Worm (Caenorhabditis elegans) whole organism, L2 larva: Measurements from ENCODE around the gene nhr-67.
A peak's percentile ranks its signal among the peaks of the same experiment; 100 is the strongest.
"Not testable (repeated sequence)": the region's sequence is repeated elsewhere in the genome, so short reads cannot be mapped to it uniquely, and the experiment has no call there.

Experiments
- C34F6.9 ChIP-seq: fragments of 150-350 bp; optimal IDR thresholded peaks from 2 replicates; lab custom pipeline; 2014; ENCODE audit warnings: missing biosample characterization, missing genetic modification characterization
- F13H6.1 ChIP-seq: sonication (generic microtip); optimal IDR thresholded peaks from 2 replicates; lab custom pipeline; 2016; ENCODE audit warnings: missing genetic modification characterization, missing compliant biosample characterization
- R02D3.7 ChIP-seq: fragments of 150-350 bp; optimal IDR thresholded peaks from 2 replicates; lab custom pipeline; 2014; ENCODE audit warnings: missing biosample characterization, missing genetic modification characterization
- ZK546.5 ChIP-seq: sonication (generic microtip); optimal IDR thresholded peaks from 2 replicates; lab custom pipeline; 2017; ENCODE audit warnings: missing biosample characterization, missing genetic modification characterization
- alr-1 ChIP-seq: fragments of 150-350 bp; optimal IDR thresholded peaks from 2 replicates; lab custom pipeline; 2014; ENCODE audit warnings: missing biosample characterization, missing genetic modification characterization
- ama-1 ChIP-seq: fragments of 150-350 bp; optimal IDR thresholded peaks from 2 replicates; lab custom pipeline; 2018; ENCODE audit warnings: inconsistent platforms
- blmp-1 ChIP-seq: sonication (generic microtip); optimal IDR thresholded peaks from 2 replicates; lab custom pipeline; 2017; ENCODE audit warnings: missing genetic modification characterization, mild to moderate bottlenecking, missing compliant biosample characterization, antibody characterized with exemption, moderate library complexity; ENCODE audit not compliant: insufficient read depth
- crh-2 ChIP-seq: sonication (generic microtip); optimal IDR thresholded peaks from 2 replicates; lab custom pipeline; 2017; ENCODE audit warnings: missing biosample characterization, missing genetic modification characterization
- dmd-4 ChIP-seq: sonication (generic microtip); optimal IDR thresholded peaks from 2 replicates; lab custom pipeline; 2017; ENCODE audit warnings: missing biosample characterization, missing genetic modification characterization
- egl-27 ChIP-seq: sonication (generic microtip); optimal IDR thresholded peaks from 3 replicates; lab custom pipeline; 2017; ENCODE audit warnings: missing biosample characterization, missing genetic modification reagents, missing genetic modification characterization
- elt-1 ChIP-seq: fragments of 150-350 bp; optimal IDR thresholded peaks from 2 replicates; lab custom pipeline; 2014; ENCODE audit warnings: missing biosample characterization, missing genetic modification characterization
- fos-1 ChIP-seq: fragments of 150-350 bp; optimal IDR thresholded peaks from 2 replicates; lab custom pipeline; 2014; ENCODE audit warnings: missing biosample characterization, missing genetic modification characterization
- gmeb-1 ChIP-seq: fragments of 150-350 bp; optimal IDR thresholded peaks from 2 replicates; lab custom pipeline; 2014; ENCODE audit warnings: missing biosample characterization, missing genetic modification characterization
- lin-11 ChIP-seq: fragments of 150-350 bp; sonication (generic microtip); optimal IDR thresholded peaks from 2 replicates; lab custom pipeline; 2014; ENCODE audit warnings: missing biosample characterization, missing genetic modification characterization, inconsistent platforms, mixed read lengths
- lin-13 ChIP-seq: fragments of 150-350 bp; optimal IDR thresholded peaks from 2 replicates; lab custom pipeline; 2014; ENCODE audit warnings: missing biosample characterization, missing genetic modification reagents, missing genetic modification characterization
- lin-39 ChIP-seq: fragments of 150-350 bp; optimal IDR thresholded peaks from 2 replicates; lab custom pipeline; 2014; ENCODE audit warnings: missing biosample characterization, missing genetic modification reagents, missing genetic modification characterization
- lsy-2 ChIP-seq, 2 experiments: fragments of 150-350 bp in 1 of 2; sonication (generic microtip) in 1 of 2; optimal IDR thresholded peaks; 2 replicates each; lab custom pipeline; 2014 to 2017; ENCODE audit warnings: missing biosample characterization in 2 of 2, missing genetic modification characterization in 2 of 2
- mab-5 ChIP-seq: fragments of 150-350 bp; optimal IDR thresholded peaks from 2 replicates; lab custom pipeline; 2014; ENCODE audit warnings: missing biosample characterization, missing genetic modification characterization
- mbf-1 ChIP-seq: sonication (generic microtip); optimal IDR thresholded peaks from 2 replicates; lab custom pipeline; 2017; ENCODE audit warnings: missing biosample characterization, missing genetic modification characterization
- mdl-1 ChIP-seq, 2 experiments: fragments of 150-350 bp in 1 of 2; sonication (generic microtip) in 1 of 2; optimal IDR thresholded peaks; 2 replicates each; lab custom pipeline; 2017; ENCODE audit warnings: missing biosample characterization in 2 of 2, missing genetic modification characterization in 2 of 2
- nhr-10 ChIP-seq: sonication (generic microtip); optimal IDR thresholded peaks from 2 replicates; lab custom pipeline; 2017; ENCODE audit warnings: missing biosample characterization, missing genetic modification characterization
- nhr-12 ChIP-seq: fragments of 150-350 bp; optimal IDR thresholded peaks from 2 replicates; lab custom pipeline; 2014; ENCODE audit warnings: missing biosample characterization, missing genetic modification characterization
- nhr-129 ChIP-seq: fragments of 150-350 bp; optimal IDR thresholded peaks from 2 replicates; lab custom pipeline; 2014; ENCODE audit warnings: missing biosample characterization, missing genetic modification characterization
- nhr-21 ChIP-seq: fragments of 150-350 bp; optimal IDR thresholded peaks from 2 replicates; lab custom pipeline; 2014; ENCODE audit warnings: missing biosample characterization, missing genetic modification characterization
- nhr-23 ChIP-seq: fragments of 150-350 bp; optimal IDR thresholded peaks from 2 replicates; lab custom pipeline; 2014; ENCODE audit warnings: missing biosample characterization, missing genetic modification reagents, missing genetic modification characterization
- nhr-237 ChIP-seq: fragments of 150-350 bp; optimal IDR thresholded peaks from 2 replicates; lab custom pipeline; 2014; ENCODE audit warnings: missing biosample characterization, missing genetic modification characterization
- nhr-25 ChIP-seq: fragments of 150-350 bp; sonication (generic microtip); optimal IDR thresholded peaks from 3 replicates; lab custom pipeline; 2014; ENCODE audit warnings: missing biosample characterization, missing genetic modification characterization
- nhr-6 ChIP-seq: fragments of 150-350 bp; optimal IDR thresholded peaks from 2 replicates; lab custom pipeline; 2014; ENCODE audit warnings: missing biosample characterization, missing genetic modification characterization
- nhr-77 ChIP-seq: fragments of 150-350 bp; optimal IDR thresholded peaks from 2 replicates; lab custom pipeline; 2014; ENCODE audit warnings: missing biosample characterization, missing genetic modification characterization
- sem-4 ChIP-seq: fragments of 150-350 bp; optimal IDR thresholded peaks from 2 replicates; lab custom pipeline; 2014; ENCODE audit warnings: missing biosample characterization, missing genetic modification reagents, missing genetic modification characterization
- sma-3 ChIP-seq: sonication (generic microtip); optimal IDR thresholded peaks from 2 replicates; lab custom pipeline; 2016; ENCODE audit warnings: missing genetic modification reagents, missing genetic modification characterization, missing compliant biosample characterization
- sma-9 ChIP-seq, 2 experiments: fragments of 150-350 bp in 1 of 2; sonication (generic microtip) in 1 of 2; optimal IDR thresholded peaks; 2 replicates each; lab custom pipeline; 2014 to 2016; ENCODE audit warnings: missing genetic modification characterization in 2 of 2, mild to moderate bottlenecking in 1 of 2, missing biosample characterization in 1 of 2, missing compliant biosample characterization in 1 of 2, missing genetic modification reagents in 1 of 2, moderate library complexity in 1 of 2
- snpc-4 ChIP-seq: fragments of 150-350 bp; optimal IDR thresholded peaks from 2 replicates; lab custom pipeline; 2014; ENCODE audit warnings: missing biosample characterization, missing genetic modification characterization
- unc-55 ChIP-seq: fragments of 150-350 bp; sonication (generic microtip); optimal IDR thresholded peaks from 3 replicates; lab custom pipeline; 2014; ENCODE audit warnings: missing biosample characterization, missing genetic modification reagents, missing genetic modification characterization
- unc-62 ChIP-seq: fragments of 150-350 bp; optimal IDR thresholded peaks from 2 replicates; lab custom pipeline; 2014; ENCODE audit warnings: missing biosample characterization, missing genetic modification reagents, missing genetic modification characterization
- zag-1 ChIP-seq: fragments of 150-350 bp; optimal IDR thresholded peaks from 2 replicates; lab custom pipeline; 2014; ENCODE audit warnings: missing biosample characterization, missing genetic modification characterization
- ztf-11 ChIP-seq: sonication (generic microtip); optimal IDR thresholded peaks from 2 replicates; lab custom pipeline; 2017; ENCODE audit warnings: missing biosample characterization, missing genetic modification characterization

nhr-67 gene

DNA sequence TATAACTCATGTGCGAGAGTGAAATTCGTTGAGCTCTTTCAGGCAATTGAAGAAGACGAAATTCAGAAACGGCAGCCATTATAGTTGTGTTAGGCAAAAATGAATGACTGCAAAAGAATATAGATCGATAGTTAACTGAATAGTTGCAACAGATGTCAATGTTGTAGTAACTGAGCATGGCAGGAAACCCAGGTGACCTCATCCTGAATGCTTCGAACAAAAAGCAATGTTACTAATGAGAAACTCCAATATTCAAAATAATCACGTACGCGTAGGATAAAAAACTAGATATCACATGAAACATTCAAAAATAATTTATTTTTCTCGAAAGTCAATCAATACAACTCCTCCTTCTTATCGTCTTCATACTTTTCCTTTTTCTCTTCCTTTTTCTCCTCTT, 7.1 kb upstream of the nhr-67 start, which contains the start of gene fbxb-9:
Gene fbxb-9, minus strand, starts transcription at position 101 of the 400 bp plus-strand sequence.
- TF ChIP-seq mdl-1 (tag; optimal IDR thresholded peaks at IDR 0.05; lab: Kevin White, UChicago): no peak
- TF ChIP-seq gmeb-1 (tag; lab: Kevin White, UChicago): no peak
- TF ChIP-seq blmp-1 (tag; lab: Kevin White, UChicago): no peak
- TF ChIP-seq nhr-23 (tag; lab: Kevin White, UChicago): no peak

DNA sequence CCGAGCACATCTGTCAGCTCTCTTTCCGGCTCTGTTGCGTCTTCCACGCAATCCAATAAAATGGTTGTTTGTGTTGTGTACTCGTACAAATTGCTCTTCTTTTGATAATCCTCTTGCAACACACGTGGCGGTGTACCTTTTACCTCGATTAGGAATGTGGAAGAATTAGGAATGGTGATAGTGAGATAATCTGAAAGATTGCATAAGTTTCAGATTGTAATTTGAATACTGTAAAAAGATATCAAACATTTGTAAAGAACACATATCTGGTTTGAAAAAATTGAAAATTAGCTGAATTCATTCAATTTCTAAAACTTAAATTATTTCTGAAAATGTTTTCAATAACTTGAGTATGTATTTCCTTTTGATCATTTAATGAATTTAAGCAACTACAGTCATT, 4.7 kb upstream of the nhr-67 start, which contains the start of gene C08F8.6:
Gene C08F8.6, minus strand, starts transcription at position 101 of the 400 bp plus-strand sequence.
- TF ChIP-seq sma-3 (GFP tag; lab: Kevin White, UChicago): no peak
- no peak for TF ChIP-seq mbf-1 (tag; lab: Kevin White, UChicago)
- TF ChIP-seq zag-1 (tag; lab: Kevin White, UChicago): no peak
- no peak for TF ChIP-seq nhr-23 (tag; lab: Kevin White, UChicago)
- TF ChIP-seq F13H6.1: no peak
- no peak for TF ChIP-seq nhr-21 (tag; lab: Kevin White, UChicago)
- no peak for TF ChIP-seq ZK546.5 (tag; lab: Kevin White, UChicago)
- no peak for TF ChIP-seq nhr-237

DNA sequence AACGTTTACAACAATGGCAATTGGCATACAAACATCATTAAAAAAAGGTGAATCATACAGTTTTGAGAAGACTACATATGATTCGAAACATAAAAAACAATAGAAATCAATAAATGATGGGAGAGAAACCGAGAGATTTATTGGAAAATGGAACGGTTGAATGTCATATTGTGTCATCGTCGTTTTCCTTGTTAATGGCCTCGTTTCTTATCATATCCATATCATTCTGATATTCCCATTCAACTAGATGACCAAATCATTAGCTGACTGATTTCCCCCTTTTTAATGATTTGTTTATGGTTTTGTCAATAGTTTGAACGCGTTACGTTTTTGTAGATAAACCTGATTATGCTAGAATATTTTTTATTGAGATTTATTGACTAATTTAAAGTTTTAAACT, 5.2 kb downstream of the nhr-67 start:
- TF ChIP-seq lsy-2 (tag; optimal IDR thresholded peaks at IDR 0.05; lab: Kevin White, UChicago) (no peak), sma-3 (GFP tag; lab: Kevin White, UChicago) (peak; percentile 29), fos-1 (tag; lab: Kevin White, UChicago) (peak; percentile 1)

DNA sequence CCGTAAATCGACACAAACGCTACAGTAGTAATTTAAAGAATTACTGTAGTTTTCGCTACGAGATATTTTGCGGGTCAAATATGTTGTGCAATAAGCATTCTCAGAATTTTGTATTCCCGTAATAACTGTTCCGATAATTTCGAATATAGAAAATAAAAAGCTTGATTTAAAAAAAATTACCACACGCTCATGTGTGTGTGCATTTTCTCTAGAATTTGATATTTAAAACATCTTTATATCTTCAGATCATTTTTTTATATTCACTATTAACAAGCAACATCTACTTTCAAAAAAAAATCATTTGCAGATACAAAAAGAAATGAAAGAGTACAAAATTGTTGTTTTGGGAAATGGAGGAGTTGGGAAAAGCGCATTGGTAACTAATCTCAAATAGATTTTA, 7.4 kb downstream of the nhr-67 start, which contains the start of gene rap-3:
Gene rap-3, plus strand, starts transcription at position 301 of the 400 bp plus-strand sequence.
- TF ChIP-seq mbf-1 (tag; lab: Kevin White, UChicago) (no peak), lin-39 (no peak), R02D3.7 (tag; lab: Kevin White, UChicago) (no peak), nhr-6 (no peak), alr-1 (tag; lab: Kevin White, UChicago) (no peak), nhr-10 (tag; lab: Kevin White, UChicago) (no peak), dmd-4 (tag; lab: Kevin White, UChicago) (no peak), crh-2 (no peak)
- TF ChIP-seq, all 48 proteins: peak for 0

DNA sequence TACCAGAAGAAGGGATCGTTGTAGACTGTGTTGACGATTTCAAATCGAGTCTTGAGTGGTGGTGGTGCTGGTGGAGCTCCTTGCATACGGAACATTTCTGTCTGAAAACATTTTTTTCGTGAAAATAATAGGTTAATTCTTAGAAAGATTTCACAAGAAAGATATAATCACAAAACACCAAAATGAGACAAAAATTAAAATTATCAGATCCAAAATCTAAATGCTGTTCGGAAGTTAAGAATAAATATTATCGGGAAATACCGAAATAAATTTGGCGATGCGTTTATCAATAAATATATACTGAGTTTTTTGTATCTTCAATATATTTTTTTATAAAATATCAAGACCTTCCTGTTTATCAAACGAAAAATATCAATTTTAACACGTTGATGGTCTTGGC, 8.9 kb downstream of the nhr-67 start, which contains the start of gene C08F8.9:
Gene C08F8.9, minus strand, starts transcription at position 101 of the 400 bp plus-strand sequence.
- TF ChIP-seq nhr-6: no peak
- no peak for TF ChIP-seq ama-1 (lab: Kevin White, UChicago)
- no peak for TF ChIP-seq ztf-11 (tag; lab: Kevin White, UChicago)
- no peak for TF ChIP-seq elt-1
- TF ChIP-seq dmd-4 (tag; lab: Kevin White, UChicago): no peak
- TF ChIP-seq unc-62 (GFP tag; lab: Kevin White, UChicago): no peak
- TF ChIP-seq egl-27 (tag; lab: Kevin White, UChicago): no peak

DNA sequence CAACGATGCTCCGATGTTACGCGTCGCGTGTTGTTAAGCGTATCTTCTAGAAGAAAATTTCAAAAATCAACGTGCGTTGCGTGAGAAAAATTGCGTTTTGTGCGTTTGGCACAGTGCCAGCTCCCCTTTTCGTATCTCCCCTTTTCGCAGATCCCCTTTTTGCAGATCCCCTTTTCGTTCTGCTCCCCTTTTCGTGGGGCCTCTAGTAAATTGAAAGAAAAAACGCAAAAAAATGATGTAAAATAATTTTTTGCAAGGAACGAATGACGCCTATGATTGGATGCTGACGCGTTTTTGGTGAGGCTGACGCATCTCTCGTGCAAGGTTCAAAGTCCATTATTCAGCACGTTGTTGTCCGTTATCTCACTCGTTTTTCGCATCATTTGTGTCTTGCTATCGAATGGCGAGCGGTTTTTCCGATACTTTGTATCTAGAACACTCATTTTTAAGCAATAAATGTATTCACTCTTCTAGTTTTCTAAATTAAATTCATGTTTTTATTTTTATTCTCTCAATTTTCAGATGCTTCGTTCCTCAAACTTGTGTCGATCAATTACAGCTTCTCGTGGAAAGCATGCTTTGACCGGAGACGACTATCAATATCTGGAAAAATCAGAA, 9.7 kb downstream of the nhr-67 start, which contains the start of gene cpt-2:
Gene cpt-2, plus strand, starts transcription at position 523 of the 618 bp plus-strand sequence.
- TF ChIP-seq lsy-2 (tag; optimal IDR thresholded peaks at IDR 0.05; lab: Kevin White, UChicago) (peak; percentile 88 to 92), lin-11 (tag; lab: Kevin White, UChicago) (peak; percentile 46), blmp-1 (tag; lab: Kevin White, UChicago) (peak; percentile 46), lin-13 (peak; percentile 84), ZK546.5 (tag; lab: Kevin White, UChicago) (peak; percentile 37), nhr-12 (peak; percentile 30), nhr-6 (peak; percentile 77), sma-9 (GFP tag; optimal IDR thresholded peaks at IDR 0.05; lab: Kevin White, UChicago) (peak; percentile 95), nhr-21 (tag; lab: Kevin White, UChicago) (peak; percentile 91), sem-4 (tag; lab: Kevin White, UChicago) (peak; percentile 49), sma-3 (GFP tag; lab: Kevin White, UChicago) (peak; percentile 81), unc-55 (GFP tag; lab: Kevin White, UChicago) (peak; percentile 90), zag-1 (tag; lab: Kevin White, UChicago) (peak; percentile 92), nhr-10 (tag; lab: Kevin White, UChicago) (peak; percentile 58), nhr-77 (tag; lab: Kevin White, UChicago) (peak; percentile 16), crh-2 (peak; percentile 84), nhr-129 (tag; lab: Kevin White, UChicago) (peak; percentile 86), C34F6.9 (tag; lab: Kevin White, UChicago) (peak; percentile 88), nhr-25 (tag; lab: Kevin White, UChicago) (peak; percentile 82), F13H6.1 (peak; percentile 82), ama-1 (lab: Kevin White, UChicago) (peak; percentile 50), snpc-4 (peak; percentile 16), mab-5 (tag; lab: Kevin White, UChicago) (peak; percentile 71), mdl-1 (tag; optimal IDR thresholded peaks at IDR 0.05; lab: Kevin White, UChicago) (peak in 1 of 2 experiments; percentile 76), fos-1 (tag; lab: Kevin White, UChicago) (peak; percentile 86), egl-27 (tag; lab: Kevin White, UChicago) (peak; percentile 70), R02D3.7 (tag; lab: Kevin White, UChicago) (peak; percentile 40), gmeb-1 (tag; lab: Kevin White, UChicago) (peak; percentile 87)
- TF ChIP-seq sma-9 (tag; optimal IDR thresholded peaks at IDR 0.05; lab: Kevin White, UChicago): not testable (repeated sequence)
